Fruit fly (Drosophila melanogaster) whole organism, adult: ENCODE results near the gene CG9205.
A peak's percentile ranks its signal among the peaks of the same experiment; 100 is the strongest.

Experiments used
- CG11617 ChIP-seq: fragments of 200-800 bp; sonication (Bioruptor generic); optimal IDR thresholded peaks from 2 replicates; lab custom pipeline; 2017; ENCODE audit warnings: mild to moderate bottlenecking, missing biosample characterization, missing genetic modification reagents, missing genetic modification characterization
- CG12768 ChIP-seq: fragments of 200-800 bp; sonication (Bioruptor generic); optimal IDR thresholded peaks from 2 replicates; lab custom pipeline; 2017; ENCODE audit warnings: missing biosample characterization, missing genetic modification characterization, mild to moderate bottlenecking, moderate library complexity, missing genetic modification reagents
- CG1620 ChIP-seq: fragments of 200-800 bp; sonication (Bioruptor generic); optimal IDR thresholded peaks from 2 replicates; lab custom pipeline; 2016; ENCODE audit warnings: missing biosample characterization, missing genetic modification characterization
- CG7101 ChIP-seq: fragments of 200-800 bp; sonication (Bioruptor generic); optimal IDR thresholded peaks from 2 replicates; lab custom pipeline; 2018; ENCODE audit warnings: missing biosample characterization, mild to moderate bottlenecking, missing genetic modification characterization, moderate library complexity
- Mnt ChIP-seq: fragments of 200-800 bp; sonication (Bioruptor generic); optimal IDR thresholded peaks from 2 replicates; lab custom pipeline; 2016; ENCODE audit warnings: missing biosample characterization, mild to moderate bottlenecking, missing genetic modification characterization
- bab1 ChIP-seq: fragments of 200-800 bp; sonication (Bioruptor generic); optimal IDR thresholded peaks from 3 replicates; lab custom pipeline; 2019; ENCODE audit warnings: missing biosample characterization, mild to moderate bottlenecking, missing genetic modification characterization, moderate library complexity
- cic ChIP-seq: fragments of 200-800 bp; sonication (Bioruptor generic); optimal IDR thresholded peaks from 2 replicates; lab custom pipeline; 2017; ENCODE audit warnings: missing biosample characterization, mild to moderate bottlenecking, missing genetic modification characterization, moderate library complexity
- cnc ChIP-seq, 2 experiments: fragments of >200 bp; optimal IDR thresholded peaks; 2 replicates each; lab custom pipeline; 2017
- kay ChIP-seq: fragments of 200-800 bp; sonication (Bioruptor generic); peaks from one replicate; lab custom pipeline; 2016; ENCODE audit warnings: missing biosample characterization, missing genetic modification characterization, borderline replicate concordance
- ovo ChIP-seq: fragments of 200-800 bp; sonication (Bioruptor generic); optimal IDR thresholded peaks from 2 replicates; lab custom pipeline; 2016; ENCODE audit warnings: missing biosample characterization, missing genetic modification characterization
- pad ChIP-seq: fragments of 200-800 bp; sonication (Bioruptor generic); optimal IDR thresholded peaks from 3 replicates; lab custom pipeline; 2017; ENCODE audit warnings: missing biosample characterization, missing genetic modification characterization, mild to moderate bottlenecking, moderate library complexity, missing genetic modification reagents
- toe ChIP-seq: fragments of 200-800 bp; sonication (Bioruptor generic); optimal IDR thresholded peaks from 2 replicates; lab custom pipeline; 2016; ENCODE audit warnings: missing biosample characterization, missing genetic modification characterization

DNA sequence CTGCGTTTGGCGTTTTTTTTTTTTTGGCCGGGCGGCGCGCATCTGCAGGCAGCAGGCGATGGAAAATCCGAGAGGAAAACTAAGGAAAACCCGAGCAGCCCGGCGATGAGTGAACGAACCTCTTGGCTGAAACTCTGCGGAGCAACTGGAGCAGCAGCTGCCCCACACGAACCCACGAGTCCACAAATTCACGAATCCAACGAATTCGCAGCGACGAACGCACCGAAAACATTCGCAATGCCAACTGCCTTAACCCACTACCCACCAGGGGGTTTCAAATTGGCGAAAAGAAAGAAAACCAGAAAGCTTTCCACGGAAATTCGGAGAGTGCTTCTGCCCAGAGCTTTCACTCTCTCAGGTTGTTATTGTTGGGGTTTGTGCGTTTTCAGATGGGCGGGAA lies 11.7 kb upstream of the CG9205 start:
- TF ChIP-seq bab1 (GFP tag; lab: Kevin White, UChicago) (peak; percentile 7), pad (GFP tag; lab: Kevin White, UChicago) (no peak), ovo (GFP tag; lab: Kevin White, UChicago) (no peak), toe (GFP tag; lab: Kevin White, UChicago) (no peak), cnc (optimal IDR thresholded peaks at IDR 0.05; lab: Kevin White, UChicago) (no peak), CG7101 (tag; lab: Kevin White, UChicago) (no peak), cic (GFP tag; lab: Kevin White, UChicago) (no peak), kay (no peak), CG12768 (peak; percentile 18), CG1620 (GFP tag; lab: Kevin White, UChicago) (no peak), Mnt (GFP tag; lab: Kevin White, UChicago) (no peak), CG11617 (no peak)
